Worm (Caenorhabditis elegans) whole organism, early embryonic: ENCODE measurements around the gene C56A3.4.

ENCODE experiments used
- F13C5.2 ChIP-seq: sonication (generic microtip); optimal IDR thresholded peaks from 2 replicates; lab custom pipeline; 2017; ENCODE audit warnings: mild to moderate bottlenecking, missing genetic modification characterization, inconsistent platforms, missing compliant biosample characterization
- aly-1 ChIP-seq: sonication (generic microtip); optimal IDR thresholded peaks from 2 replicates; lab custom pipeline; 2016; ENCODE audit warnings: missing genetic modification characterization, missing compliant biosample characterization
- ama-1 ChIP-seq: fragments of 150-350 bp; optimal IDR thresholded peaks from 2 replicates; lab custom pipeline; 2014
- ceh-36 ChIP-seq: sonication (generic microtip); optimal IDR thresholded peaks from 2 replicates; lab custom pipeline; 2016; ENCODE audit warnings: missing genetic modification characterization, inconsistent platforms, missing compliant biosample characterization
- hmbx-1 ChIP-seq: sonication (generic microtip); optimal IDR thresholded peaks from 2 replicates; lab custom pipeline; 2016; ENCODE audit warnings: mild to moderate bottlenecking, missing genetic modification characterization, missing compliant biosample characterization
- hmg-4 ChIP-seq: fragments of 200-800 bp; sonication (Bioruptor generic); optimal IDR thresholded peaks from 2 replicates; lab custom pipeline; 2018; ENCODE audit warnings: mild to moderate bottlenecking, missing genetic modification characterization, missing compliant biosample characterization
- pes-1 ChIP-seq: fragments of 200-800 bp; sonication (Bioruptor generic); IDR thresholded peaks from 2 replicates; pipeline ENCODE4 v1.3.6; 2022; ENCODE audit warnings: missing genetic modification reagents, missing genetic modification characterization, missing compliant biosample characterization
- scrt-1 ChIP-seq: fragments of 200-800 bp; sonication (Bioruptor generic); IDR thresholded peaks from 2 replicates; pipeline ENCODE4 v1.3.6; 2022; ENCODE audit warnings: missing genetic modification characterization, missing compliant biosample characterization
- tbx-11 ChIP-seq: fragments of 200-800 bp; sonication (Bioruptor generic); IDR thresholded peaks from 2 replicates; pipeline ENCODE4 v1.3.6; 2022; ENCODE audit warnings: missing genetic modification characterization, missing compliant biosample characterization
- tbx-37 ChIP-seq: fragments of 200-800 bp; sonication (Bioruptor generic); conservative IDR thresholded peaks from 2 replicates; pipeline ENCODE4 v1.3.6; 2022; ENCODE audit warnings: missing genetic modification reagents, missing genetic modification characterization, missing compliant biosample characterization
- tra-4 ChIP-seq: sonication (generic microtip); optimal IDR thresholded peaks from 2 replicates; lab custom pipeline; 2017; ENCODE audit warnings: missing genetic modification characterization, missing compliant biosample characterization

- TF ChIP-seq ama-1 (lab: Kevin White, UChicago) (no peak), pes-1 (GFP tag; lab: Robert Waterston, UW) (no peak), tbx-11 (GFP tag; lab: Robert Waterston, UW) (no peak), hmg-4 (no peak), hmbx-1 (no peak), tbx-37 (GFP tag; lab: Robert Waterston, UW) (no peak), scrt-1 (GFP tag; lab: Robert Waterston, UW) (no peak), tra-4 (tag; lab: Kevin White, UChicago) (no peak), F13C5.2 (tag; lab: Kevin White, UChicago) (no peak), aly-1 (tag; lab: Kevin White, UChicago) (no peak), ceh-36 (no peak)
Observed at ce11 chrV:13506321-13506720, 45.2 kb downstream of the C56A3.4 start, which contains the start of gene R11G10.4.
